Fruit fly (Drosophila melanogaster): ENCODE measurements around the gene Chsy.

Chsy gene

dm6 chrX:15620439-15621227 is 27.3 kb upstream of the Chsy start:
- no peak for TF ChIP-seq insv (GFP tag; optimal IDR thresholded peaks at IDR 0.05)
- no peak for TF ChIP-seq toy (GFP tag; IDR thresholded peaks at IDR 0.05)
- TF ChIP-seq cg (GFP tag; optimal IDR thresholded peaks at IDR 0.05), result no peak
- TF ChIP-seq ase (GFP tag; IDR thresholded peaks at IDR 0.05), result no peak
- TF ChIP-seq CG34376 (GFP tag; optimal IDR thresholded peaks at IDR 0.05), result no peak
- no peak for TF ChIP-seq CG13894 (tag; optimal IDR thresholded peaks at IDR 0.05)
- no peak for TF ChIP-seq gcm (GFP tag; optimal IDR thresholded peaks at IDR 0.05)
- no peak for TF ChIP-seq fd3F (GFP tag; optimal IDR thresholded peaks at IDR 0.05)
- TF ChIP-seq bsh (GFP tag; optimal IDR thresholded peaks at IDR 0.05), result peak in 1 of 2 experiments; percentile 54
- TF ChIP-seq salm (tag; optimal IDR thresholded peaks at IDR 0.05), result no peak
- no peak for TF ChIP-seq lmd (GFP tag; IDR thresholded peaks at IDR 0.05)
- peak; percentile 4 for TF ChIP-seq nom (GFP tag; optimal IDR thresholded peaks at IDR 0.05)
- peak; percentile 34; the same call in 1 of the 2 replicates for TF ChIP-seq CG4360 (GFP tag; IDR thresholded peaks at IDR 0.05)
- TF ChIP-seq Ets97D (GFP tag; optimal IDR thresholded peaks at IDR 0.05), result no peak
- no peak for TF ChIP-seq fd96Cb (tag; optimal IDR thresholded peaks at IDR 0.05)
- no peak for TF ChIP-seq CG30431 (GFP tag; optimal IDR thresholded peaks at IDR 0.05)
- no peak for TF ChIP-seq CG9437 (GFP tag; optimal IDR thresholded peaks at IDR 0.05)
- TF ChIP-seq CG11504 (tag; optimal IDR thresholded peaks at IDR 0.05), result peak; percentile 26
- no peak for TF ChIP-seq sna (GFP tag; IDR thresholded peaks at IDR 0.05; ENCODE audit: partially characterized antibody)
- TF ChIP-seq Hr78 (GFP tag; optimal IDR thresholded peaks at IDR 0.05), result no peak
- TF ChIP-seq CG8359 (GFP tag; optimal IDR thresholded peaks at IDR 0.05; ENCODE audit: borderline replicate concordance), result peak; percentile 94
- TF ChIP-seq CG15011 (GFP tag; optimal IDR thresholded peaks at IDR 0.05), result no peak
- no peak for TF ChIP-seq pan (optimal IDR thresholded peaks at IDR 0.05)
- TF ChIP-seq pan (GFP tag; optimal IDR thresholded peaks at IDR 0.05 in 1 of 2, IDR thresholded peaks at IDR 0.05 in 1 of 2), result no peak
- TF ChIP-seq Awh (GFP tag; IDR thresholded peaks at IDR 0.05), result no peak
- TF ChIP-seq gce (GFP tag; IDR thresholded peaks at IDR 0.05), result no peak
- no peak for TF ChIP-seq seq (GFP tag; IDR thresholded peaks at IDR 0.05)
- TF ChIP-seq CG8281 (tag; optimal IDR thresholded peaks at IDR 0.05), result no peak
- peak; percentile 61 for TF ChIP-seq Drgx (GFP tag; IDR thresholded peaks at IDR 0.05)

- TF ChIP-seq org-1 (GFP tag; optimal IDR thresholded peaks at IDR 0.05) (peak; percentile 19), CG8944 (GFP tag; optimal IDR thresholded peaks at IDR 0.05) (no peak), dmrt99B (tag; optimal IDR thresholded peaks at IDR 0.05) (peak; percentile 3), CG10147 (GFP tag; optimal IDR thresholded peaks at IDR 0.05) (no peak), CG4404 (GFP tag; IDR thresholded peaks at IDR 0.05) (0 out of 2 replicates have a peak, but pooled peaks have one; percentile 3), run (tag; optimal IDR thresholded peaks at IDR 0.05) (peak; percentile 34), CG18262 (tag; optimal IDR thresholded peaks at IDR 0.05) (peak; percentile 11), CoRest (tag; optimal IDR thresholded peaks at IDR 0.05) (peak; percentile 0), Aef1 (GFP tag; IDR thresholded peaks at IDR 0.05) (no peak), CG1603 (tag; optimal IDR thresholded peaks at IDR 0.05) (peak; percentile 50), CG43689 (GFP tag; IDR thresholded peaks at IDR 0.05) (0 out of 2 replicates have a peak, but pooled peaks have one; percentile 2), corto (GFP tag; optimal IDR thresholded peaks at IDR 0.05) (no peak), gfzf (GFP tag; optimal IDR thresholded peaks at IDR 0.05) (no peak), sqz (GFP tag; optimal IDR thresholded peaks at IDR 0.05) (peak; percentile 72), gem (tag; optimal IDR thresholded peaks at IDR 0.05) (peak; percentile 1), CG14710 (tag; optimal IDR thresholded peaks at IDR 0.05) (no peak), CG17361 (GFP tag; IDR thresholded peaks at IDR 0.05) (no peak), CG7556 (GFP tag; optimal IDR thresholded peaks at IDR 0.05) (peak; percentile 0), C15 (GFP tag; IDR thresholded peaks at IDR 0.05) (no peak), CG1602 (GFP tag; optimal IDR thresholded peaks at IDR 0.05) (no peak), CG31441 (GFP tag; IDR thresholded peaks at IDR 0.05) (no peak)
Measured at dm6 chrX:15619631-15619960, 26.3 kb upstream of the Chsy start.

All from whole organism, embryonic.